Worm (Caenorhabditis elegans) whole organism, L1 larva: ENCODE measurements around the gene skr-9.

Experiments used
- ama-1 ChIP-seq: fragments of 150-350 bp; optimal IDR thresholded peaks from 2 replicates; lab custom pipeline; 2014
- ces-1 ChIP-seq: fragments of 150-350 bp; optimal IDR thresholded peaks from 2 replicates; lab custom pipeline; 2014; ENCODE audit warnings: missing biosample characterization, missing genetic modification reagents, missing genetic modification characterization
- dsc-1 ChIP-seq: sonication (generic microtip); optimal IDR thresholded peaks from 2 replicates; lab custom pipeline; 2016; ENCODE audit warnings: mild to moderate bottlenecking, missing genetic modification characterization, missing compliant biosample characterization
- ets-5 ChIP-seq: fragments of 200-800 bp; sonication (Bioruptor generic); IDR thresholded peaks from 2 replicates; pipeline ENCODE4 v1.3.6; 2022; ENCODE audit warnings: missing genetic modification characterization, missing compliant biosample characterization
- grh-1 ChIP-seq: fragments of 200-800 bp; sonication (Bioruptor generic); IDR thresholded peaks from 2 replicates; pipeline ENCODE4 v1.3.6; 2022; ENCODE audit warnings: missing genetic modification reagents, missing genetic modification characterization, missing compliant biosample characterization
- irx-1 ChIP-seq: sonication (generic microtip); optimal IDR thresholded peaks from 2 replicates; lab custom pipeline; 2016; ENCODE audit warnings: missing genetic modification characterization, missing compliant biosample characterization
- lsy-2 ChIP-seq, 2 experiments: fragments of 150-350 bp; optimal IDR thresholded peaks; 2 replicates each; lab custom pipeline; 2014; ENCODE audit warnings: missing biosample characterization in 2 of 2, missing genetic modification characterization in 2 of 2
- nhr-12 ChIP-seq: sonication (generic microtip); optimal IDR thresholded peaks from 2 replicates; lab custom pipeline; 2017; ENCODE audit warnings: missing biosample characterization, missing genetic modification characterization
- nhr-28 ChIP-seq: fragments of 150-350 bp; optimal IDR thresholded peaks from 2 replicates; lab custom pipeline; 2014; ENCODE audit warnings: missing biosample characterization, missing genetic modification characterization
- nhr-77 ChIP-seq: fragments of 150-350 bp; optimal IDR thresholded peaks from 2 replicates; lab custom pipeline; 2014; ENCODE audit warnings: missing biosample characterization, missing genetic modification characterization
- nhr-84 ChIP-seq: sonication (generic microtip); optimal IDR thresholded peaks from 2 replicates; lab custom pipeline; 2017; ENCODE audit warnings: missing biosample characterization, missing genetic modification characterization
- zag-1 ChIP-seq: fragments of 150-350 bp; optimal IDR thresholded peaks from 2 replicates; lab custom pipeline; 2014; ENCODE audit warnings: missing biosample characterization, missing genetic modification characterization

DNA sequence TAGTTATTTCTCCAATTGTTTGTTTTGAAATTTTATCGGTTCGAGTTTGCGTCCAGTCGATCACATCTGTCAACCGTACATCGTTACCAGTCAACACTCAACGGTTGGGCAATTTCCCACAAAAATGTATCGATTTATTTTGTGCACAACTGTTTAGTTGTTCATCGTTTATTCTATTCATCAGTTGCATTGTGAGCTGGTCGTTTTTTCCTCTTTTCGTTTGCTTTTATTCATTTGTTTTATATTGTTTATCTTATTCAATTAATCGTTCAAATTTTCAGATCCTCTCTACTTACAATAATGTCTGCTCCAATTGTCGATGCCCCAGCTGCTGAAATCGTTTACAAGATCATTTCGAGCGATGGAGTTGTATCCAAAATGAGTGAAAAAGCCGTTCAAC, 3.6 kb downstream of the skr-9 start, which contains the start of gene skr-12:
- no peak for TF ChIP-seq zag-1
- TF ChIP-seq ama-1 (lab: Kevin White, UChicago) = no peak
- no peak for TF ChIP-seq nhr-77
- TF ChIP-seq lsy-2 (tag; optimal IDR thresholded peaks at IDR 0.05; lab: Kevin White, UChicago) = no peak
- no peak for TF ChIP-seq ces-1 (GFP tag; lab: Kevin White, UChicago)
- TF ChIP-seq dsc-1 (tag; lab: Kevin White, UChicago) = no peak
- TF ChIP-seq ets-5 (GFP tag; lab: Robert Waterston, UW) = no peak
- no peak for TF ChIP-seq irx-1 (tag; lab: Kevin White, UChicago)
- no peak for TF ChIP-seq grh-1
- TF ChIP-seq nhr-12 = no peak
- no peak for TF ChIP-seq nhr-84 (tag; lab: Kevin White, UChicago)
- TF ChIP-seq nhr-28 (tag; lab: Kevin White, UChicago) = no peak
